Fruit fly (Drosophila melanogaster) whole organism, adult: ENCODE measurements around the gene aly.

Experiments used
- CG11617 ChIP-seq: fragments of 200-800 bp; sonication (Bioruptor generic); optimal IDR thresholded peaks from 2 replicates; lab custom pipeline; 2017; ENCODE audit warnings: mild to moderate bottlenecking, missing biosample characterization, missing genetic modification reagents, missing genetic modification characterization
- CG12768 ChIP-seq: fragments of 200-800 bp; sonication (Bioruptor generic); optimal IDR thresholded peaks from 2 replicates; lab custom pipeline; 2017; ENCODE audit warnings: missing biosample characterization, missing genetic modification characterization, mild to moderate bottlenecking, moderate library complexity, missing genetic modification reagents
- CG14711 ChIP-seq: fragments of 200-800 bp; sonication (Bioruptor generic); optimal IDR thresholded peaks from 2 replicates; lab custom pipeline; 2018; ENCODE audit warnings: missing biosample characterization, mild to moderate bottlenecking, missing genetic modification characterization, moderate library complexity
- CG1620 ChIP-seq: fragments of 200-800 bp; sonication (Bioruptor generic); optimal IDR thresholded peaks from 2 replicates; lab custom pipeline; 2016; ENCODE audit warnings: missing biosample characterization, missing genetic modification characterization
- CG33017 ChIP-seq: fragments of 200-800 bp; sonication (Bioruptor generic); optimal IDR thresholded peaks from 2 replicates; lab custom pipeline; 2018; ENCODE audit warnings: missing biosample characterization, mild to moderate bottlenecking, missing genetic modification characterization, moderate library complexity
- CG5204 ChIP-seq: fragments of 200-800 bp; sonication (Bioruptor generic); optimal IDR thresholded peaks from 2 replicates; lab custom pipeline; 2016; ENCODE audit warnings: missing biosample characterization, missing genetic modification characterization
- CG7045 ChIP-seq: fragments of 200-800 bp; sonication (Bioruptor generic); optimal IDR thresholded peaks from 2 replicates; lab custom pipeline; 2017; ENCODE audit warnings: missing biosample characterization, mild to moderate bottlenecking, missing genetic modification characterization
- CG7101 ChIP-seq: fragments of 200-800 bp; sonication (Bioruptor generic); optimal IDR thresholded peaks from 2 replicates; lab custom pipeline; 2018; ENCODE audit warnings: missing biosample characterization, mild to moderate bottlenecking, missing genetic modification characterization, moderate library complexity
- Clk ChIP-seq: fragments of 200-800 bp; sonication (Bioruptor generic); optimal IDR thresholded peaks from 2 replicates; lab custom pipeline; 2017; ENCODE audit warnings: missing biosample characterization, missing genetic modification characterization
- Crg-1 ChIP-seq: fragments of 200-800 bp; sonication (Bioruptor generic); optimal IDR thresholded peaks from 2 replicates; lab custom pipeline; 2016; ENCODE audit warnings: missing biosample characterization, missing genetic modification characterization
- Hr96 ChIP-seq: fragments of 200-800 bp; sonication (Bioruptor generic); optimal IDR thresholded peaks from 2 replicates; lab custom pipeline; 2016; ENCODE audit warnings: missing biosample characterization, missing genetic modification characterization
- Mnt ChIP-seq: fragments of 200-800 bp; sonication (Bioruptor generic); optimal IDR thresholded peaks from 2 replicates; lab custom pipeline; 2016; ENCODE audit warnings: missing biosample characterization, mild to moderate bottlenecking, missing genetic modification characterization
- bab1 ChIP-seq: fragments of 200-800 bp; sonication (Bioruptor generic); optimal IDR thresholded peaks from 3 replicates; lab custom pipeline; 2019; ENCODE audit warnings: missing biosample characterization, mild to moderate bottlenecking, missing genetic modification characterization, moderate library complexity
- cic ChIP-seq: fragments of 200-800 bp; sonication (Bioruptor generic); optimal IDR thresholded peaks from 2 replicates; lab custom pipeline; 2017; ENCODE audit warnings: missing biosample characterization, mild to moderate bottlenecking, missing genetic modification characterization, moderate library complexity
- cnc ChIP-seq, 2 experiments: fragments of >200 bp; optimal IDR thresholded peaks; 2 replicates each; lab custom pipeline; 2017
- kay ChIP-seq: fragments of 200-800 bp; sonication (Bioruptor generic); peaks from one replicate; lab custom pipeline; 2016; ENCODE audit warnings: missing biosample characterization, missing genetic modification characterization, borderline replicate concordance
- ovo ChIP-seq: fragments of 200-800 bp; sonication (Bioruptor generic); optimal IDR thresholded peaks from 2 replicates; lab custom pipeline; 2016; ENCODE audit warnings: missing biosample characterization, missing genetic modification characterization
- pad ChIP-seq: fragments of 200-800 bp; sonication (Bioruptor generic); optimal IDR thresholded peaks from 3 replicates; lab custom pipeline; 2017; ENCODE audit warnings: missing biosample characterization, missing genetic modification characterization, mild to moderate bottlenecking, moderate library complexity, missing genetic modification reagents
- tj ChIP-seq: fragments of 200-800 bp; sonication (Bioruptor generic); optimal IDR thresholded peaks from 3 replicates; lab custom pipeline; 2017; ENCODE audit warnings: missing biosample characterization, mild to moderate bottlenecking, missing genetic modification characterization, moderate library complexity
- toe ChIP-seq: fragments of 200-800 bp; sonication (Bioruptor generic); optimal IDR thresholded peaks from 2 replicates; lab custom pipeline; 2016; ENCODE audit warnings: missing biosample characterization, missing genetic modification characterization

Gene aly

dm6 chr3L:2987749-2988148 is 38.6 kb downstream of the aly start:
- TF ChIP-seq CG7101 (tag; lab: Kevin White, UChicago) (no peak), kay (GFP tag; lab: Kevin White, UChicago) (no peak), ovo (no peak), toe (GFP tag; lab: Kevin White, UChicago) (no peak), tj (GFP tag; lab: Kevin White, UChicago) (no peak), CG7045 (GFP tag; lab: Kevin White, UChicago) (no peak), CG5204 (GFP tag; lab: Kevin White, UChicago) (no peak)

dm6 chr3L:2986302-2986701 is 40.0 kb downstream of the aly start:
- TF ChIP-seq pad (GFP tag; lab: Kevin White, UChicago) (no peak), CG33017 (tag; lab: Kevin White, UChicago) (no peak), CG12768 (no peak), CG7045 (GFP tag; lab: Kevin White, UChicago) (no peak), toe (GFP tag; lab: Kevin White, UChicago) (no peak), CG1620 (GFP tag; lab: Kevin White, UChicago) (no peak), cic (GFP tag; lab: Kevin White, UChicago) (no peak), kay (GFP tag; lab: Kevin White, UChicago) (no peak), CG14711 (tag; lab: Kevin White, UChicago) (no peak), CG7101 (tag; lab: Kevin White, UChicago) (no peak), cnc (optimal IDR thresholded peaks at IDR 0.05; lab: Kevin White, UChicago) (no peak), CG11617 (no peak), ovo (no peak), Hr96 (GFP tag; lab: Kevin White, UChicago) (no peak), Mnt (GFP tag; lab: Kevin White, UChicago) (no peak), Crg-1 (GFP tag; lab: Kevin White, UChicago) (no peak), CG5204 (GFP tag; lab: Kevin White, UChicago) (no peak), Clk (GFP tag; lab: Kevin White, UChicago) (no peak)

dm6 chr3L:2980856-2981255 is 45.5 kb downstream of the aly start, which contains the start of gene CPT2:
Gene CPT2 (plus strand): TSS chr3L:2981022.
- TF ChIP-seq bab1 (GFP tag; lab: Kevin White, UChicago) (peak; percentile 59), toe (GFP tag; lab: Kevin White, UChicago) (peak; percentile 23), kay (GFP tag; lab: Kevin White, UChicago) (peak; percentile 68), Clk (GFP tag; lab: Kevin White, UChicago) (no peak), CG12768 (peak; percentile 84)
